Worm (Caenorhabditis elegans) whole organism, midembryonic: ENCODE results near the gene ZK105.1.

Experiments
- T22C8.4 ChIP-seq: fragments of 200-800 bp; sonication (Bioruptor generic); IDR thresholded peaks from 2 replicates; pipeline ENCODE4 v1.3.6; 2022; ENCODE audit warnings: missing genetic modification characterization, missing compliant biosample characterization
- cog-1 ChIP-seq: sonication (generic microtip); optimal IDR thresholded peaks from 2 replicates; lab custom pipeline; 2016; ENCODE audit warnings: missing genetic modification characterization, missing compliant biosample characterization
- flt-1 ChIP-seq: fragments of 200-800 bp; sonication (Bioruptor generic); IDR thresholded peaks from 2 replicates; pipeline ENCODE4 v1.3.6; 2022; ENCODE audit warnings: missing genetic modification characterization, missing compliant biosample characterization
- klf-2 ChIP-seq: fragments of 200-800 bp; sonication (Bioruptor generic); conservative IDR thresholded peaks from 2 replicates; pipeline ENCODE4 v1.3.6; 2022; ENCODE audit warnings: missing genetic modification reagents, missing genetic modification characterization, missing compliant biosample characterization
- med-1 ChIP-seq: sonication (generic microtip); optimal IDR thresholded peaks from 2 replicates; lab custom pipeline; 2017; ENCODE audit warnings: missing genetic modification characterization, mild to moderate bottlenecking, missing compliant biosample characterization, antibody characterized with exemption, missing genetic modification reagents; ENCODE audit not compliant: insufficient read depth
- ref-1 ChIP-seq: fragments of 200-800 bp; sonication (Bioruptor generic); conservative IDR thresholded peaks from 2 replicates; pipeline ENCODE4 v1.3.6; 2022; ENCODE audit warnings: missing genetic modification reagents, missing genetic modification characterization, missing compliant biosample characterization
- tab-1 ChIP-seq: fragments of 200-800 bp; sonication (Bioruptor generic); IDR thresholded peaks from 2 replicates; pipeline ENCODE4 v1.3.6; 2022; ENCODE audit warnings: missing genetic modification characterization, missing compliant biosample characterization
- ztf-23 ChIP-seq: fragments of 200-800 bp; sonication (Bioruptor generic); IDR thresholded peaks from 2 replicates; pipeline ENCODE4 v1.3.6; 2022; ENCODE audit warnings: missing genetic modification reagents, missing genetic modification characterization, missing compliant biosample characterization
- ztf-29 ChIP-seq: fragments of 200-800 bp; sonication (Bioruptor generic); IDR thresholded peaks from 2 replicates; pipeline ENCODE4 v1.3.6; 2022; ENCODE audit warnings: missing genetic modification reagents, missing genetic modification characterization, missing compliant biosample characterization

DNA sequence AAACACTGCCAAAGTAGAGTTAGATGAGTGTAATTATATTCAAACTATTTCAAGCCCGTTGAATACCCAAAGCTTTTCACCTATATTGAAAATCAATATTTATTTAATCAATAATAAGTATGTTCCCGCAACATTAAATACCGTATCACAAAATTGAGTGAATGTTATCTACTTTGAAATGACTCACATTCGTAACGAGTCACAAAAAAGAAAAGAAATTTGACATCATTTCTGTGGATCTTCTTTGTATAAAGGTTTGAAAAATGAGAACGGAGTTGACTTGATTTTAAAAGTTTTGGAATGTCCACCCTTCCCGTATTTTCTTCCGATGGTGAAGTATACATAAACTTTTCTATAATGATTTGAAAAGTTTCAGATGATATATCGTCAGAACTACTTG is 21.5 kb downstream of the ZK105.1 start, which contains the start of gene srr-10:
- TF ChIP-seq cog-1 (no peak), flt-1 (no peak), tab-1 (no peak), med-1 (GFP tag; lab: Kevin White, UChicago) (no peak), klf-2 (no peak), ztf-29 (GFP tag; lab: Robert Waterston, UW) (no peak), ztf-23 (GFP tag; lab: Robert Waterston, UW) (no peak), ref-1 (GFP tag; lab: Robert Waterston, UW) (no peak), T22C8.4 (no peak)
